Fruit fly (Drosophila melanogaster) whole organism, embryonic: ENCODE results near the gene PIG-Q.
A peak's percentile ranks its signal among the peaks of the same experiment; 100 is the strongest.

ENCODE experiments used
- Abd-B ChIP-seq: fragments of 200-800 bp; sonication (Bioruptor generic); optimal IDR thresholded peaks from 2 replicates; lab custom pipeline; 2018; ENCODE audit warnings: missing biosample characterization, mild to moderate bottlenecking, missing genetic modification characterization, moderate library complexity
- B-H2 ChIP-seq: fragments of 200-800 bp; sonication (Bioruptor generic); optimal IDR thresholded peaks from 2 replicates; lab custom pipeline; 2018; ENCODE audit warnings: missing biosample characterization, mild to moderate bottlenecking, missing genetic modification characterization
- Bdp1 ChIP-seq: fragments of 200-800 bp; sonication (Bioruptor generic); optimal IDR thresholded peaks from 3 replicates; lab custom pipeline; 2016; ENCODE audit warnings: missing biosample characterization, missing genetic modification characterization
- CG10209 ChIP-seq: fragments of 200-800 bp; sonication (Bioruptor generic); optimal IDR thresholded peaks from 3 replicates; lab custom pipeline; 2017; ENCODE audit warnings: missing biosample characterization, mild to moderate bottlenecking, missing genetic modification characterization, missing genetic modification reagents
- CG10543 ChIP-seq: fragments of 200-800 bp; sonication (Bioruptor generic); optimal IDR thresholded peaks from 3 replicates; lab custom pipeline; 2017; ENCODE audit warnings: missing biosample characterization, mild to moderate bottlenecking, missing genetic modification characterization, moderate library complexity
- CG10959 ChIP-seq: fragments of 200-800 bp; sonication (Bioruptor generic); IDR thresholded peaks from 2 replicates; pipeline ENCODE4 v1.3.6; 2022; ENCODE audit warnings: missing biosample characterization, missing genetic modification characterization
- CG12391 ChIP-seq: fragments of 200-800 bp; sonication (Bioruptor generic); optimal IDR thresholded peaks from 3 replicates; lab custom pipeline; 2018; ENCODE audit warnings: missing biosample characterization, mild to moderate bottlenecking, missing genetic modification characterization, moderate library complexity
- CG15269 ChIP-seq: fragments of 200-800 bp; sonication (Bioruptor generic); optimal IDR thresholded peaks from 2 replicates; lab custom pipeline; 2018; ENCODE audit warnings: missing biosample characterization, mild to moderate bottlenecking, missing genetic modification characterization, moderate library complexity
- CG15696 ChIP-seq: fragments of 200-800 bp; sonication (Bioruptor generic); optimal IDR thresholded peaks from 2 replicates; lab custom pipeline; 2019; ENCODE audit warnings: missing biosample characterization, mild to moderate bottlenecking, missing genetic modification characterization, moderate library complexity
- CG16815 ChIP-seq: fragments of 200-800 bp; sonication (Bioruptor generic); optimal IDR thresholded peaks from 3 replicates; lab custom pipeline; 2017; ENCODE audit warnings: missing biosample characterization, mild to moderate bottlenecking, missing genetic modification characterization
- CG17359 ChIP-seq: fragments of 200-800 bp; sonication (Bioruptor generic); optimal IDR thresholded peaks from 3 replicates; lab custom pipeline; 2018; ENCODE audit warnings: missing biosample characterization, mild to moderate bottlenecking, missing genetic modification characterization, moderate library complexity
- CG17568 ChIP-seq: fragments of 200-800 bp; sonication (Bioruptor generic); optimal IDR thresholded peaks from 2 replicates; lab custom pipeline; 2018; ENCODE audit warnings: missing biosample characterization, mild to moderate bottlenecking, missing genetic modification characterization, moderate library complexity
- CG2116 ChIP-seq: fragments of 200-800 bp; sonication (Bioruptor generic); optimal IDR thresholded peaks from 3 replicates; lab custom pipeline; 2018; ENCODE audit warnings: missing biosample characterization, mild to moderate bottlenecking, missing genetic modification characterization
- CG2120 ChIP-seq: fragments of 200-800 bp; sonication (Bioruptor generic); optimal IDR thresholded peaks from 3 replicates; lab custom pipeline; 2016; ENCODE audit warnings: missing biosample characterization, missing genetic modification characterization
- CG31224 ChIP-seq: fragments of 200-800 bp; sonication (Bioruptor generic); IDR thresholded peaks from 2 replicates; pipeline ENCODE4 v1.3.6; 2022; ENCODE audit warnings: missing biosample characterization, missing genetic modification characterization
- CG32532 ChIP-seq: fragments of 200-800 bp; sonication (Bioruptor generic); IDR thresholded peaks from 2 replicates; pipeline ENCODE4 v1.3.6; 2022; ENCODE audit warnings: missing biosample characterization, missing genetic modification characterization
- CG3281 ChIP-seq: fragments of 200-800 bp; sonication (Bioruptor generic); optimal IDR thresholded peaks from 3 replicates; lab custom pipeline; 2017; ENCODE audit warnings: missing biosample characterization, mild to moderate bottlenecking, missing genetic modification characterization
- CG4360 ChIP-seq: fragments of 200-800 bp; sonication (Bioruptor generic); IDR thresholded peaks from 2 replicates; pipeline ENCODE4 v1.3.6; 2022; ENCODE audit warnings: missing biosample characterization, missing genetic modification characterization
- CG7372 ChIP-seq: fragments of 200-800 bp; sonication (Bioruptor generic); IDR thresholded peaks from 2 replicates; pipeline ENCODE4 v1.3.6; 2022; ENCODE audit warnings: missing biosample characterization, missing genetic modification characterization
- CG7928 ChIP-seq: fragments of 200-800 bp; sonication (Bioruptor generic); optimal IDR thresholded peaks from 2 replicates; lab custom pipeline; 2017; ENCODE audit warnings: missing biosample characterization, mild to moderate bottlenecking, missing genetic modification characterization
- CG9797 ChIP-seq: fragments of 200-800 bp; sonication (Bioruptor generic); optimal IDR thresholded peaks from 3 replicates; lab custom pipeline; 2018; ENCODE audit warnings: missing biosample characterization, mild to moderate bottlenecking, missing genetic modification characterization
- Deaf1 ChIP-seq: fragments of 200-800 bp; optimal IDR thresholded peaks from 3 replicates; lab custom pipeline; 2019; ENCODE audit warnings: missing biosample characterization, mild to moderate bottlenecking, missing genetic modification characterization, moderate library complexity
- Dip2 ChIP-seq: fragments of 200-800 bp; sonication (Bioruptor generic); IDR thresholded peaks from 2 replicates; pipeline ENCODE4 v1.3.6; 2022; ENCODE audit warnings: missing biosample characterization, missing genetic modification characterization
- Dip3 ChIP-seq: fragments of 200-800 bp; sonication (Bioruptor generic); optimal IDR thresholded peaks from 3 replicates; lab custom pipeline; 2016; ENCODE audit warnings: missing biosample characterization, missing genetic modification characterization
- Drgx ChIP-seq: fragments of 200-800 bp; sonication (Bioruptor generic); IDR thresholded peaks from 2 replicates; pipeline ENCODE4 v1.3.6; 2022; ENCODE audit warnings: missing biosample characterization, missing genetic modification characterization
- Gsc ChIP-seq: fragments of 200-800 bp; sonication (Bioruptor generic); IDR thresholded peaks from 2 replicates; pipeline ENCODE4 v1.3.6; 2022; ENCODE audit warnings: missing biosample characterization, missing genetic modification characterization
- HLH4C ChIP-seq: fragments of 200-800 bp; sonication (Bioruptor generic); IDR thresholded peaks from 3 replicates; pipeline ENCODE4 v1.3.6; 2022; ENCODE audit warnings: missing biosample characterization, missing genetic modification characterization; ENCODE audit not compliant: partially characterized antibody
- HLHmδ ChIP-seq: fragments of 200-800 bp; sonication (Bioruptor generic); optimal IDR thresholded peaks from 2 replicates; lab custom pipeline; 2018; ENCODE audit warnings: missing biosample characterization, mild to moderate bottlenecking, missing genetic modification characterization, moderate library complexity
- Lpt ChIP-seq: fragments of >200 bp; optimal IDR thresholded peaks from 2 replicates; lab custom pipeline; 2018; ENCODE audit warnings: missing biosample characterization, missing genetic modification characterization
- Max ChIP-seq: fragments of 200-800 bp; sonication (Bioruptor generic); optimal IDR thresholded peaks from 2 replicates; lab custom pipeline; 2016; ENCODE audit warnings: missing biosample characterization, mild to moderate bottlenecking, missing genetic modification characterization
- Rfx ChIP-seq: fragments of 200-800 bp; sonication (Bioruptor generic); IDR thresholded peaks from 2 replicates; pipeline ENCODE4 v1.3.6; 2022; ENCODE audit warnings: missing biosample characterization, missing genetic modification characterization
- Sry-β ChIP-seq: fragments of 200-800 bp; sonication (Bioruptor generic); optimal IDR thresholded peaks from 2 replicates; lab custom pipeline; 2018; ENCODE audit warnings: missing biosample characterization, mild to moderate bottlenecking, missing genetic modification characterization, moderate library complexity
- az2 ChIP-seq: fragments of 200-800 bp; sonication (Bioruptor generic); optimal IDR thresholded peaks from 3 replicates; lab custom pipeline; 2016; ENCODE audit warnings: missing biosample characterization, missing genetic modification characterization
- bcd ChIP-seq: fragments of 200-800 bp; sonication (Bioruptor generic); optimal IDR thresholded peaks from 2 replicates; lab custom pipeline; 2017; ENCODE audit warnings: missing biosample characterization, mild to moderate bottlenecking, missing genetic modification characterization
- chn ChIP-seq: fragments of 200-800 bp; sonication (Bioruptor generic); optimal IDR thresholded peaks from 2 replicates; lab custom pipeline; 2016; ENCODE audit warnings: missing biosample characterization, missing genetic modification characterization
- corto ChIP-seq: fragments of 200-800 bp; sonication (Bioruptor generic); optimal IDR thresholded peaks from 2 replicates; lab custom pipeline; 2016; ENCODE audit warnings: missing biosample characterization, mild to moderate bottlenecking, missing genetic modification characterization, moderate library complexity
- exex ChIP-seq: fragments of 200-800 bp; sonication (Bioruptor generic); optimal IDR thresholded peaks from 4 replicates; lab custom pipeline; 2018; ENCODE audit warnings: missing biosample characterization, mild to moderate bottlenecking, missing genetic modification characterization, moderate library complexity
- fd102C ChIP-seq: fragments of 200-800 bp; sonication (Bioruptor generic); optimal IDR thresholded peaks from 2 replicates; lab custom pipeline; 2018; ENCODE audit warnings: missing biosample characterization, mild to moderate bottlenecking, missing genetic modification characterization, moderate library complexity
- gfzf ChIP-seq: fragments of 200-800 bp; sonication (Bioruptor generic); optimal IDR thresholded peaks from 2 replicates; lab custom pipeline; 2016; ENCODE audit warnings: missing biosample characterization, mild to moderate bottlenecking, missing genetic modification characterization, moderate library complexity
- gro ChIP-seq: fragments of 200-800 bp; sonication (Bioruptor generic); optimal IDR thresholded peaks from 2 replicates; lab custom pipeline; 2016; ENCODE audit warnings: missing biosample characterization, missing genetic modification characterization
- maf-S ChIP-seq: fragments of 200-800 bp; sonication (Bioruptor generic); optimal IDR thresholded peaks from 2 replicates; lab custom pipeline; 2016; ENCODE audit warnings: missing biosample characterization, missing genetic modification characterization
- prd ChIP-seq, 3 experiments: fragments of >200 bp in 2 of 3; fragments of 200-800 bp in 1 of 3; sonication (Bioruptor generic) in 1 of 3; optimal IDR thresholded peaks in 2 of 3; IDR thresholded peaks in 1 of 3; 2 replicates in 2 of 3; 3 replicates in 1 of 3; pipeline versions ENCODE4 v1.3.6 to Lab custom; 2017 to 2022; ENCODE audit warnings: missing biosample characterization in 1 of 3, missing genetic modification characterization in 1 of 3
- pum ChIP-seq: fragments of 200-800 bp; sonication (Bioruptor generic); optimal IDR thresholded peaks from 2 replicates; lab custom pipeline; 2016; ENCODE audit warnings: missing biosample characterization, missing genetic modification characterization
- ranshi ChIP-seq: fragments of 200-800 bp; sonication (Bioruptor generic); IDR thresholded peaks from 2 replicates; pipeline ENCODE4 v1.3.6; 2022; ENCODE audit warnings: missing biosample characterization, missing genetic modification characterization
- salm ChIP-seq: fragments of 200-800 bp; sonication (Bioruptor generic); optimal IDR thresholded peaks from 2 replicates; lab custom pipeline; 2018; ENCODE audit warnings: missing biosample characterization, mild to moderate bottlenecking, missing genetic modification characterization
- sob ChIP-seq: fragments of 200-800 bp; sonication (Bioruptor generic); IDR thresholded peaks from 2 replicates; pipeline ENCODE4 v1.3.6; 2022; ENCODE audit warnings: missing biosample characterization, missing genetic modification characterization
- tna ChIP-seq: fragments of 200-800 bp; sonication (Bioruptor generic); IDR thresholded peaks from 2 replicates; pipeline ENCODE4 v1.3.6; 2022; ENCODE audit warnings: missing biosample characterization, missing genetic modification characterization; ENCODE audit not compliant: partially characterized antibody

PIG-Q gene

DNA sequence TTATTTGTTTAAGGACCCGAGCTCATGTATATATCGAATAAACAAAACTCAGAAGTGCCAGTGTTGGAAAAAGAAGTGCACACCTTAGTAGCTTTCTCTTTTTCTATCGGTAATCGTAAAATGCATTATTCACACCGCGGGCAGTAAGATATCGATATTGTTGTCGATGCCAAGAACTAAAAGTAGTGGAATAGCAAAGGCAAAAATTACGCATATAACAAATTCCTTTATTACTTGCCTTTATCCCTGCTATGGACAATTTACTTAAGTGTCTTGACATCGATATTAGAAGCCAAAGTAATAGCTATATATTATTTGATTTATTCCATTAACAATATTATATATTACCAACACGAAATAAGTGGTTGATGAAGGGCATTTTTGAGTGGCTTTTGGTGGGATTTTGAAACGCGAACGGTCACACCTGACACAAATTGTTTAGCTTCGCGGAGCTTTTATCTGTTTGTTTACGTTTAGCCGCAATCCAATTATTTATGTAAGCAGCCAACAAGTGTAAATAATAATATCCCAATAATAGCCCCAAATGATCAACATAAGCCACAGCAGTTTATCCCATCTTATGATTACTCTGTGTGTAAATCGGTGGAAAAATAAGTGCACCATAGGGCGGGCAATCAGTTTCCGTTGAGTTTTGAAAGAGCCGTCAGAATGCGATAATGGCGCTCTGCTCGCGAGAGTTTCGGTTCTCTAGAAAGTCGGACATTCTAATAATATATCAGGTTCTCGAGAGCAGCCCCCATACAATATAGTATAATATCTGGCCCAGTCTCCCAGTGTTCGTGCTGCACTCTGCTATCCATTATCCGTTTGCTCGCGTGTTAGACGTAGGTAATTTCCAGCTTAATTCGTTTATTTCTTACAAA is 26.1 kb downstream of the PIG-Q start, which contains the start of the genes CG9992 and CG4239 (continued):
- TF ChIP-seq CG31224 (GFP tag; lab: Robert Waterston, UW) (peak; percentile 44; the same call in 1 of the 2 replicates), CG17359 (tag; lab: Kevin White, UChicago) (peak; percentile 23), CG2120 (GFP tag; lab: Kevin White, UChicago) (peak; percentile 66), CG2116 (GFP tag; lab: Kevin White, UChicago) (peak; percentile 51), CG32532 (GFP tag; lab: Robert Waterston, UW) (peak; percentile 81), CG10543 (GFP tag; lab: Kevin White, UChicago) (peak; percentile 36), HLH4C (GFP tag; lab: Robert Waterston, UW) (peak; percentile 61; the same call in 2 of the 3 replicates), CG15696 (peak; percentile 50), gfzf (GFP tag; lab: Kevin White, UChicago) (peak; percentile 62), Dip2 (no peak), tna (GFP tag; lab: Robert Waterston, UW) (no peak), fd102C (GFP tag; lab: Kevin White, UChicago) (no peak), CG10959 (no peak), CG15269 (tag; lab: Kevin White, UChicago) (peak; percentile 69), Lpt (GFP tag; lab: Kevin White, UChicago) (no peak), az2 (GFP tag; lab: Kevin White, UChicago) (peak; percentile 63), CG16815 (GFP tag; lab: Kevin White, UChicago) (peak; percentile 71), Abd-B (GFP tag; lab: Kevin White, UChicago) (peak; percentile 85), CG7372 (0 out of 2 replicates have a peak, but pooled peaks have one; percentile 23), CG9797 (GFP tag; lab: Kevin White, UChicago) (peak; percentile 55), ranshi (peak; percentile 56; the same call in 1 of the 2 replicates), HLHmδ (GFP tag; lab: Kevin White, UChicago) (no peak), B-H2 (no peak), Rfx (peak; percentile 69; the same call in 1 of the 2 replicates), Drgx (GFP tag; lab: Robert Waterston, UW) (no peak; the same call in 1 of the 2 replicates), gro (GFP tag; lab: Kevin White, UChicago) (no peak), CG7928 (GFP tag; lab: Kevin White, UChicago) (no peak), Deaf1 (tag; lab: Kevin White, UChicago) (peak; percentile 26), CG10209 (GFP tag; lab: Kevin White, UChicago) (peak; percentile 32), maf-S (GFP tag; lab: Kevin White, UChicago) (no peak), Max (peak; percentile 49), Dip3 (peak; percentile 34), chn (GFP tag; lab: Kevin White, UChicago) (peak; percentile 39), bcd (GFP tag; lab: Kevin White, UChicago) (peak; percentile 65), CG4360 (GFP tag; lab: Robert Waterston, UW) (no peak), CG3281 (GFP tag; lab: Kevin White, UChicago) (peak; percentile 44), exex (peak; percentile 1), pum (GFP tag; lab: Kevin White, UChicago) (peak; percentile 7), Sry-β (GFP tag; lab: Kevin White, UChicago) (no peak), sob (GFP tag; lab: Robert Waterston, UW) (peak; percentile 59; the same call in 1 of the 2 replicates), CG12391 (tag; lab: Kevin White, UChicago) (peak; percentile 67), prd (optimal IDR thresholded peaks at IDR 0.05; lab: Kevin White, UChicago) (no peak), prd (GFP tag; IDR thresholded peaks at IDR 0.05; lab: Robert Waterston, UW) (peak; percentile 70; the same call in 2 of the 3 replicates), corto (GFP tag; lab: Kevin White, UChicago) (no peak), salm (tag; lab: Kevin White, UChicago) (no peak), Bdp1 (GFP tag; lab: Kevin White, UChicago) (peak; percentile 37), Gsc (GFP tag; lab: Robert Waterston, UW) (no peak), CG17568 (peak; percentile 20)
